Fruit fly (Drosophila melanogaster) whole organism, wandering third instar larva: ENCODE measurements around the gene Art2.

Source experiments
- Abd-B ChIP-seq: fragments of >200 bp; optimal IDR thresholded peaks from 2 replicates; lab custom pipeline; 2017; ENCODE audit warnings: missing biosample characterization, missing genetic modification characterization
- CrebA ChIP-seq: fragments of 200-800 bp; sonication (Bioruptor generic); optimal IDR thresholded peaks from 2 replicates; lab custom pipeline; 2016; ENCODE audit warnings: missing biosample characterization, mild to moderate bottlenecking, missing genetic modification characterization, borderline replicate concordance
- Dfd ChIP-seq: fragments of >200 bp; optimal IDR thresholded peaks from 2 replicates; lab custom pipeline; 2017; ENCODE audit warnings: missing biosample characterization, missing genetic modification characterization
- Dif ChIP-seq: fragments of 200-275, 200-300 bp; sonication (Bioruptor generic); optimal IDR thresholded peaks from 2 replicates; lab custom pipeline; 2018; ENCODE audit warnings: missing biosample characterization, missing genetic modification characterization; ENCODE audit not compliant: partially characterized antibody
- Hnf4 ChIP-seq: fragments of 200-800 bp; sonication (Bioruptor generic); optimal IDR thresholded peaks from 2 replicates; lab custom pipeline; 2016; ENCODE audit warnings: missing biosample characterization, mild to moderate bottlenecking, missing genetic modification characterization
- OdsH ChIP-seq: fragments of 200-800 bp; sonication (Bioruptor generic); optimal IDR thresholded peaks from 2 replicates; lab custom pipeline; 2016; ENCODE audit warnings: missing biosample characterization, mild to moderate bottlenecking, missing genetic modification characterization
- ey ChIP-seq: fragments of 200-800 bp; sonication (Bioruptor generic); optimal IDR thresholded peaks from 2 replicates; lab custom pipeline; 2016; ENCODE audit warnings: missing biosample characterization, missing genetic modification characterization
- jim ChIP-seq: fragments of 175-275, 200-325 bp; sonication (Bioruptor generic); optimal IDR thresholded peaks from 2 replicates; lab custom pipeline; 2016; ENCODE audit warnings: missing biosample characterization, mild to moderate bottlenecking, missing genetic modification characterization
- pan ChIP-seq: fragments of >200 bp; optimal IDR thresholded peaks from 2 replicates; lab custom pipeline; 2017
- psq ChIP-seq: fragments of 200-800 bp; sonication (Bioruptor generic); optimal IDR thresholded peaks from 3 replicates; lab custom pipeline; 2017; ENCODE audit warnings: missing biosample characterization, mild to moderate bottlenecking, missing genetic modification characterization, moderate library complexity
- usp ChIP-seq: fragments of >200 bp; optimal IDR thresholded peaks from 2 replicates; lab custom pipeline; 2017; ENCODE audit warnings: missing biosample characterization, missing genetic modification characterization

- TF ChIP-seq Dfd (GFP tag; lab: Kevin White, UChicago) (no peak), OdsH (no peak), usp (GFP tag; lab: Kevin White, UChicago) (no peak), psq (no peak), CrebA (GFP tag; lab: Kevin White, UChicago) (no peak), jim (GFP tag; lab: Kevin White, UChicago) (no peak), Hnf4 (no peak), Abd-B (GFP tag; lab: Kevin White, UChicago) (no peak), Dif (GFP tag; lab: Kevin White, UChicago) (no peak), pan (lab: Kevin White, UChicago) (no peak), ey (GFP tag; lab: Kevin White, UChicago) (no peak)
These were observed 26.2 kb downstream of the Art2 start for dm6 chr2L:4254945-4255344.
